Worm (Caenorhabditis elegans) whole organism, early embryonic: Measurements from ENCODE around the gene F21D5.5.
"Not testable (repeated sequence)": the region's sequence is repeated elsewhere in the genome, so short reads cannot be mapped to it uniquely, and the experiment has no call there.

Source experiments
- B0310.2 ChIP-seq: sonication (generic microtip); optimal IDR thresholded peaks from 2 replicates; lab custom pipeline; 2016; ENCODE audit warnings: mild to moderate bottlenecking, missing genetic modification characterization, missing compliant biosample characterization
- F13C5.2 ChIP-seq: sonication (generic microtip); optimal IDR thresholded peaks from 2 replicates; lab custom pipeline; 2017; ENCODE audit warnings: mild to moderate bottlenecking, missing genetic modification characterization, inconsistent platforms, missing compliant biosample characterization
- aly-1 ChIP-seq: sonication (generic microtip); optimal IDR thresholded peaks from 2 replicates; lab custom pipeline; 2016; ENCODE audit warnings: missing genetic modification characterization, missing compliant biosample characterization
- ama-1 ChIP-seq: fragments of 150-350 bp; optimal IDR thresholded peaks from 2 replicates; lab custom pipeline; 2014
- ceh-13 ChIP-seq: fragments of 200-800 bp; sonication (Bioruptor generic); optimal IDR thresholded peaks from 2 replicates; lab custom pipeline; 2018; ENCODE audit warnings: mild to moderate bottlenecking, missing genetic modification characterization, missing compliant biosample characterization
- ceh-36 ChIP-seq: sonication (generic microtip); optimal IDR thresholded peaks from 2 replicates; lab custom pipeline; 2016; ENCODE audit warnings: missing genetic modification characterization, inconsistent platforms, missing compliant biosample characterization
- ets-7 ChIP-seq: sonication (generic microtip); optimal IDR thresholded peaks from 2 replicates; lab custom pipeline; 2016; ENCODE audit warnings: missing genotype, missing genetic modification characterization, missing compliant biosample characterization
- flt-1 ChIP-seq: fragments of 200-800 bp; sonication (Bioruptor generic); IDR thresholded peaks from 2 replicates; pipeline ENCODE4 v1.3.6; 2022; ENCODE audit warnings: missing genetic modification characterization, missing compliant biosample characterization
- hmbx-1 ChIP-seq: sonication (generic microtip); optimal IDR thresholded peaks from 2 replicates; lab custom pipeline; 2016; ENCODE audit warnings: mild to moderate bottlenecking, missing genetic modification characterization, missing compliant biosample characterization
- hmg-4 ChIP-seq: fragments of 200-800 bp; sonication (Bioruptor generic); optimal IDR thresholded peaks from 2 replicates; lab custom pipeline; 2018; ENCODE audit warnings: mild to moderate bottlenecking, missing genetic modification characterization, missing compliant biosample characterization
- hnd-1 ChIP-seq: sonication (generic microtip); optimal IDR thresholded peaks from 2 replicates; lab custom pipeline; 2016; ENCODE audit warnings: missing genetic modification characterization, missing compliant biosample characterization
- pes-1 ChIP-seq: fragments of 200-800 bp; sonication (Bioruptor generic); IDR thresholded peaks from 2 replicates; pipeline ENCODE4 v1.3.6; 2022; ENCODE audit warnings: missing genetic modification reagents, missing genetic modification characterization, missing compliant biosample characterization
- scrt-1 ChIP-seq: fragments of 200-800 bp; sonication (Bioruptor generic); IDR thresholded peaks from 2 replicates; pipeline ENCODE4 v1.3.6; 2022; ENCODE audit warnings: missing genetic modification characterization, missing compliant biosample characterization
- sea-1 ChIP-seq: fragments of 200-800 bp; sonication (Bioruptor generic); conservative IDR thresholded peaks from 2 replicates; pipeline ENCODE4 v1.3.6; 2022; ENCODE audit warnings: missing genetic modification characterization, missing compliant biosample characterization
- tbx-11 ChIP-seq: fragments of 200-800 bp; sonication (Bioruptor generic); IDR thresholded peaks from 2 replicates; pipeline ENCODE4 v1.3.6; 2022; ENCODE audit warnings: missing genetic modification characterization, missing compliant biosample characterization
- tbx-37 ChIP-seq: fragments of 200-800 bp; sonication (Bioruptor generic); conservative IDR thresholded peaks from 2 replicates; pipeline ENCODE4 v1.3.6; 2022; ENCODE audit warnings: missing genetic modification reagents, missing genetic modification characterization, missing compliant biosample characterization
- tra-4 ChIP-seq: sonication (generic microtip); optimal IDR thresholded peaks from 2 replicates; lab custom pipeline; 2017; ENCODE audit warnings: missing genetic modification characterization, missing compliant biosample characterization

Gene F21D5.5

ce11 chrIV:8739294-8739693 lies at the start of gene F21D5.5:
Gene F21D5.5, minus strand, starts transcription at chrIV:8739394.
- TF ChIP-seq ceh-36 (tag; lab: Kevin White, UChicago) (no peak), ets-7 (tag; lab: Kevin White, UChicago) (no peak)

- not testable (repeated sequence) for TF ChIP-seq pes-1; F13C5.2; B0310.2 (tag; lab: Kevin White, UChicago)
Observed at ce11 chrIV:8788048-8788447, 48.9 kb upstream of the F21D5.5 start, which contains the start of gene C33D9.10. Gene C33D9.10, minus strand, starts transcription at chrIV:8788148.

ce11 chrIV:8786654-8787053 lies 47.5 kb upstream of the F21D5.5 start, which contains the start of gene C33D9.8:
Gene C33D9.8, minus strand, starts transcription at chrIV:8786752.
- TF ChIP-seq B0310.2 (tag; lab: Kevin White, UChicago) = no peak
- no peak for TF ChIP-seq tbx-37 (GFP tag; lab: Robert Waterston, UW)
- no peak for TF ChIP-seq hnd-1 (tag; lab: Kevin White, UChicago)
- no peak for TF ChIP-seq tbx-11 (GFP tag; lab: Robert Waterston, UW)

ce11 chrIV:8784855-8785327 lies 45.7 kb upstream of the F21D5.5 start, which contains the start of gene C33D9.13:
Gene C33D9.13, minus strand, starts transcription at chrIV:8785277.
- TF ChIP-seq ama-1 (lab: Kevin White, UChicago) (no peak), B0310.2 (tag; lab: Kevin White, UChicago) (no peak), F13C5.2 (no peak), aly-1 (tag; lab: Kevin White, UChicago) (no peak), hnd-1 (tag; lab: Kevin White, UChicago) (no peak), tbx-11 (GFP tag; lab: Robert Waterston, UW) (no peak), pes-1 (no peak), flt-1 (GFP tag; lab: Robert Waterston, UW) (no peak)

- TF ChIP-seq hmg-4 (GFP tag; lab: Kevin White, UChicago) = peak; percentile 96
- 0 out of 2 replicates have a peak, but pooled peaks have one; percentile 23 for TF ChIP-seq sea-1 (GFP tag; lab: Robert Waterston, UW)
- 0 out of 2 replicates have a peak, but pooled peaks have one; percentile 31 for TF ChIP-seq scrt-1 (GFP tag; lab: Robert Waterston, UW)
- TF ChIP-seq hnd-1 (tag; lab: Kevin White, UChicago) = no peak
- TF ChIP-seq B0310.2 (tag; lab: Kevin White, UChicago) = no peak
- peak; percentile 35 for TF ChIP-seq aly-1 (tag; lab: Kevin White, UChicago)
- peak; percentile 33 for TF ChIP-seq F13C5.2
- 0 out of 2 replicates have a peak, but pooled peaks have one; percentile 6 for TF ChIP-seq flt-1 (GFP tag; lab: Robert Waterston, UW)
Observed at ce11 chrIV:8782172-8782571, 43.0 kb upstream of the F21D5.5 start.

ce11 chrIV:8778045-8778444 lies 38.9 kb upstream of the F21D5.5 start, which contains the start of gene C33D9.6:
Gene C33D9.6, minus strand, starts transcription at chrIV:8778145.
- TF ChIP-seq flt-1 (GFP tag; lab: Robert Waterston, UW) = no peak
- TF ChIP-seq ceh-13 (GFP tag; lab: Kevin White, UChicago) = no peak
- no peak for TF ChIP-seq B0310.2 (tag; lab: Kevin White, UChicago)
- no peak for TF ChIP-seq F13C5.2
- no peak for TF ChIP-seq hmg-4 (GFP tag; lab: Kevin White, UChicago)
- TF ChIP-seq ama-1 (lab: Kevin White, UChicago) = no peak
- no peak for TF ChIP-seq tra-4 (tag; lab: Kevin White, UChicago)
- no peak for TF ChIP-seq hmbx-1
- no peak for TF ChIP-seq sea-1 (GFP tag; lab: Robert Waterston, UW)
- no peak for TF ChIP-seq tbx-11 (GFP tag; lab: Robert Waterston, UW)
- no peak for TF ChIP-seq aly-1 (tag; lab: Kevin White, UChicago)
- no peak for TF ChIP-seq pes-1
- no peak for TF ChIP-seq ets-7 (tag; lab: Kevin White, UChicago)
- TF ChIP-seq ceh-36 (tag; lab: Kevin White, UChicago) = no peak
- TF ChIP-seq tbx-37 (GFP tag; lab: Robert Waterston, UW) = no peak
- TF ChIP-seq scrt-1 (GFP tag; lab: Robert Waterston, UW) = no peak
- TF ChIP-seq hnd-1 (tag; lab: Kevin White, UChicago) = no peak

ce11 chrIV:8772800-8773256 lies 33.6 kb upstream of the F21D5.5 start, which contains the start of gene F20C5.6:
Gene F20C5.6, minus strand, starts transcription at chrIV:8773206.
- TF ChIP-seq flt-1 (GFP tag; lab: Robert Waterston, UW) = no peak
- TF ChIP-seq ama-1 (lab: Kevin White, UChicago) = peak; percentile 93

- TF ChIP-seq pes-1 = no peak
- no peak for TF ChIP-seq ceh-36 (tag; lab: Kevin White, UChicago)
Observed at ce11 chrIV:8769539-8769938, 30.3 kb upstream of the F21D5.5 start, which contains the start of gene F20C5.5. Gene F20C5.5, minus strand, starts transcription at chrIV:8769639.

- TF ChIP-seq aly-1 (tag; lab: Kevin White, UChicago) (no peak), hmg-4 (GFP tag; lab: Kevin White, UChicago) (no peak), flt-1 (GFP tag; lab: Robert Waterston, UW) (no peak), sea-1 (GFP tag; lab: Robert Waterston, UW) (no peak), tbx-11 (GFP tag; lab: Robert Waterston, UW) (no peak), pes-1 (no peak), F13C5.2 (no peak), ceh-36 (tag; lab: Kevin White, UChicago) (no peak)
Observed at ce11 chrIV:8764567-8764966, 25.4 kb upstream of the F21D5.5 start, which contains the start of gene cdc-50.B. Gene cdc-50.B, plus strand, starts transcription at chrIV:8764867.
